Worm (Caenorhabditis elegans) whole organism, mixed stage, embryonic: ENCODE data around the gene fipp-1.

Experiments
- drap-1 ChIP-seq: fragments of 200-800 bp; sonication (Bioruptor generic); optimal IDR thresholded peaks from 3 replicates; lab custom pipeline; 2018; ENCODE audit warnings: mild to moderate bottlenecking, missing genetic modification characterization, missing compliant biosample characterization
- elt-1 ChIP-seq: sonication (generic microtip); optimal IDR thresholded peaks from 2 replicates; lab custom pipeline; 2017; ENCODE audit warnings: missing genetic modification characterization, mild to moderate bottlenecking, missing compliant biosample characterization, antibody characterized with exemption, moderate library complexity, borderline replicate concordance; ENCODE audit not compliant: insufficient read depth
- lin-13 ChIP-seq: fragments of 150-350 bp; optimal IDR thresholded peaks from 2 replicates; lab custom pipeline; 2014; ENCODE audit warnings: missing biosample characterization, missing genetic modification characterization
- lin-32 ChIP-seq: fragments of 200-800 bp; sonication (Bioruptor generic); optimal IDR thresholded peaks from 2 replicates; lab custom pipeline; 2018; ENCODE audit warnings: mild to moderate bottlenecking, missing genetic modification characterization, missing compliant biosample characterization
- nhr-2 ChIP-seq: fragments of 150-350 bp; optimal IDR thresholded peaks from 2 replicates; lab custom pipeline; 2014; ENCODE audit warnings: missing biosample characterization, missing genetic modification characterization
- nhr-237 ChIP-seq: fragments of 150-350 bp; optimal IDR thresholded peaks from 2 replicates; lab custom pipeline; 2014; ENCODE audit warnings: missing biosample characterization, missing genetic modification characterization
- nhr-28 ChIP-seq: fragments of 150-350 bp; optimal IDR thresholded peaks from 2 replicates; lab custom pipeline; 2014; ENCODE audit warnings: missing biosample characterization, missing genetic modification characterization
- pha-4 ChIP-seq: fragments of 150-350 bp; optimal IDR thresholded peaks from 2 replicates; lab custom pipeline; 2018; ENCODE audit warnings: missing biosample characterization, missing genetic modification reagents, missing genetic modification characterization
- snpc-4 ChIP-seq: fragments of 150-350 bp; optimal IDR thresholded peaks from 2 replicates; lab custom pipeline; 2014; ENCODE audit warnings: missing biosample characterization, missing genetic modification characterization
- unc-39 ChIP-seq: fragments of 150-350 bp; optimal IDR thresholded peaks from 2 replicates; lab custom pipeline; 2014; ENCODE audit warnings: missing biosample characterization, missing genetic modification characterization
- unc-62 ChIP-seq: fragments of 150-350 bp; optimal IDR thresholded peaks from 2 replicates; lab custom pipeline; 2014; ENCODE audit warnings: missing biosample characterization, missing genetic modification reagents, missing genetic modification characterization
- ztf-11 ChIP-seq: fragments of 150-350 bp; optimal IDR thresholded peaks from 2 replicates; lab custom pipeline; 2014; ENCODE audit warnings: missing biosample characterization, missing genetic modification characterization

- no peak for TF ChIP-seq snpc-4 (tag; lab: Kevin White, UChicago)
- TF ChIP-seq pha-4 (tag; lab: Kevin White, UChicago), result no peak
- no peak for TF ChIP-seq lin-13 (tag; lab: Kevin White, UChicago)
- no peak for TF ChIP-seq nhr-237 (tag; lab: Kevin White, UChicago)
- TF ChIP-seq nhr-28 (tag; lab: Kevin White, UChicago), result no peak
- no peak for TF ChIP-seq unc-62 (GFP tag; lab: Kevin White, UChicago)
- no peak for TF ChIP-seq elt-1 (tag; lab: Kevin White, UChicago)
- no peak for TF ChIP-seq lin-32
- TF ChIP-seq ztf-11 (tag; lab: Kevin White, UChicago), result no peak
- TF ChIP-seq drap-1 (GFP tag; lab: Kevin White, UChicago), result no peak
- TF ChIP-seq nhr-2 (tag; lab: Kevin White, UChicago), result no peak
- TF ChIP-seq unc-39 (tag; lab: Kevin White, UChicago), result no peak
These were observed 5.2 kb upstream of the fipp-1 start, which contains the start of gene F32D1.11 for ce11 chrV:4366440-4366839.
